Worm (Caenorhabditis elegans) whole organism, L2 larva: ENCODE results near the gene fbxa-157.

Experiments used
- F13H6.1 ChIP-seq: sonication (generic microtip); optimal IDR thresholded peaks from 2 replicates; lab custom pipeline; 2016; ENCODE audit warnings: missing genetic modification characterization, missing compliant biosample characterization
- crh-2 ChIP-seq: sonication (generic microtip); optimal IDR thresholded peaks from 2 replicates; lab custom pipeline; 2017; ENCODE audit warnings: missing biosample characterization, missing genetic modification characterization
- fos-1 ChIP-seq: fragments of 150-350 bp; optimal IDR thresholded peaks from 2 replicates; lab custom pipeline; 2014; ENCODE audit warnings: missing biosample characterization, missing genetic modification characterization
- lin-11 ChIP-seq: fragments of 150-350 bp; sonication (generic microtip); optimal IDR thresholded peaks from 2 replicates; lab custom pipeline; 2014; ENCODE audit warnings: missing biosample characterization, missing genetic modification characterization, inconsistent platforms, mixed read lengths
- lin-13 ChIP-seq: fragments of 150-350 bp; optimal IDR thresholded peaks from 2 replicates; lab custom pipeline; 2014; ENCODE audit warnings: missing biosample characterization, missing genetic modification reagents, missing genetic modification characterization
- mdl-1 ChIP-seq, 2 experiments: fragments of 150-350 bp in 1 of 2; sonication (generic microtip) in 1 of 2; optimal IDR thresholded peaks; 2 replicates each; lab custom pipeline; 2017; ENCODE audit warnings: missing biosample characterization in 2 of 2, missing genetic modification characterization in 2 of 2
- nhr-11 ChIP-seq: fragments of 150-350 bp; optimal IDR thresholded peaks from 2 replicates; lab custom pipeline; 2014; ENCODE audit warnings: missing biosample characterization, missing genetic modification characterization
- nhr-25 ChIP-seq: fragments of 150-350 bp; sonication (generic microtip); optimal IDR thresholded peaks from 3 replicates; lab custom pipeline; 2014; ENCODE audit warnings: missing biosample characterization, missing genetic modification characterization
- snpc-4 ChIP-seq: fragments of 150-350 bp; optimal IDR thresholded peaks from 2 replicates; lab custom pipeline; 2014; ENCODE audit warnings: missing biosample characterization, missing genetic modification characterization
- unc-39 ChIP-seq: fragments of 150-350 bp; optimal IDR thresholded peaks from 2 replicates; lab custom pipeline; 2014; ENCODE audit warnings: missing biosample characterization, missing genetic modification characterization
- unc-62 ChIP-seq: fragments of 150-350 bp; optimal IDR thresholded peaks from 2 replicates; lab custom pipeline; 2014; ENCODE audit warnings: missing biosample characterization, missing genetic modification reagents, missing genetic modification characterization

- TF ChIP-seq unc-39 (tag; lab: Kevin White, UChicago) = no peak
- TF ChIP-seq unc-62 (GFP tag; lab: Kevin White, UChicago) = no peak
- TF ChIP-seq lin-11 (tag; lab: Kevin White, UChicago) = no peak
- no peak for TF ChIP-seq nhr-25 (tag; lab: Kevin White, UChicago)
- TF ChIP-seq lin-13 (GFP tag; lab: Kevin White, UChicago) = no peak
- no peak for TF ChIP-seq snpc-4 (tag; lab: Kevin White, UChicago)
- no peak for TF ChIP-seq fos-1
- TF ChIP-seq mdl-1 (tag; optimal IDR thresholded peaks at IDR 0.05; lab: Kevin White, UChicago) = no peak
- no peak for TF ChIP-seq F13H6.1 (tag; lab: Kevin White, UChicago)
- no peak for TF ChIP-seq crh-2 (tag; lab: Kevin White, UChicago)
- TF ChIP-seq nhr-11 (tag; lab: Kevin White, UChicago) = no peak
Measured at ce11 chrV:17910019-17910418, 10.4 kb downstream of the fbxa-157 start, which contains the start of gene dcar-1.
